Worm (Caenorhabditis elegans) whole organism, early embryonic: Measurements from ENCODE around the gene mspn-1.

ENCODE experiments used
- aly-1 ChIP-seq: sonication (generic microtip); optimal IDR thresholded peaks from 2 replicates; lab custom pipeline; 2016; ENCODE audit warnings: missing genetic modification characterization, missing compliant biosample characterization
- ama-1 ChIP-seq: fragments of 150-350 bp; optimal IDR thresholded peaks from 2 replicates; lab custom pipeline; 2014
- ets-7 ChIP-seq: sonication (generic microtip); optimal IDR thresholded peaks from 2 replicates; lab custom pipeline; 2016; ENCODE audit warnings: missing genotype, missing genetic modification characterization, missing compliant biosample characterization
- flt-1 ChIP-seq: fragments of 200-800 bp; sonication (Bioruptor generic); IDR thresholded peaks from 2 replicates; pipeline ENCODE4 v1.3.6; 2022; ENCODE audit warnings: missing genetic modification characterization, missing compliant biosample characterization
- hmg-4 ChIP-seq: fragments of 200-800 bp; sonication (Bioruptor generic); optimal IDR thresholded peaks from 2 replicates; lab custom pipeline; 2018; ENCODE audit warnings: mild to moderate bottlenecking, missing genetic modification characterization, missing compliant biosample characterization
- pes-1 ChIP-seq: fragments of 200-800 bp; sonication (Bioruptor generic); IDR thresholded peaks from 2 replicates; pipeline ENCODE4 v1.3.6; 2022; ENCODE audit warnings: missing genetic modification reagents, missing genetic modification characterization, missing compliant biosample characterization
- scrt-1 ChIP-seq: fragments of 200-800 bp; sonication (Bioruptor generic); IDR thresholded peaks from 2 replicates; pipeline ENCODE4 v1.3.6; 2022; ENCODE audit warnings: missing genetic modification characterization, missing compliant biosample characterization
- sea-1 ChIP-seq: fragments of 200-800 bp; sonication (Bioruptor generic); conservative IDR thresholded peaks from 2 replicates; pipeline ENCODE4 v1.3.6; 2022; ENCODE audit warnings: missing genetic modification characterization, missing compliant biosample characterization
- tbx-37 ChIP-seq: fragments of 200-800 bp; sonication (Bioruptor generic); conservative IDR thresholded peaks from 2 replicates; pipeline ENCODE4 v1.3.6; 2022; ENCODE audit warnings: missing genetic modification reagents, missing genetic modification characterization, missing compliant biosample characterization

ce11 chrIV:10129957-10130356, 47.8 kb upstream of the mspn-1 start, which contains the start of gene glt-3:
- TF ChIP-seq sea-1 (GFP tag; lab: Robert Waterston, UW) (no peak), ets-7 (tag; lab: Kevin White, UChicago) (no peak), pes-1 (GFP tag; lab: Robert Waterston, UW) (no peak), hmg-4 (GFP tag; lab: Kevin White, UChicago) (no peak), scrt-1 (GFP tag; lab: Robert Waterston, UW) (no peak), aly-1 (tag; lab: Kevin White, UChicago) (no peak), ama-1 (lab: Kevin White, UChicago) (no peak), tbx-37 (GFP tag; lab: Robert Waterston, UW) (no peak), flt-1 (GFP tag; lab: Robert Waterston, UW) (no peak)
